Fruit fly (Drosophila melanogaster): ENCODE measurements around the gene CG33725.

CG33725 gene

dm6 chr3L:12482246-12482645 lies at the start of gene CG33725 (continued):
- TF ChIP-seq fd64A (GFP tag; optimal IDR thresholded peaks at IDR 0.05) (peak; percentile 2), HLHmδ (GFP tag; optimal IDR thresholded peaks at IDR 0.05) (peak; percentile 55), CG14014 (GFP tag; IDR thresholded peaks at IDR 0.05) (peak; percentile 28; the same call in 1 of the 2 replicates), slbo (GFP tag; IDR thresholded peaks at IDR 0.05) (no peak), CG18011 (GFP tag; optimal IDR thresholded peaks at IDR 0.05) (no peak), lola (GFP tag; optimal IDR thresholded peaks at IDR 0.05) (no peak), jumu (GFP tag; optimal IDR thresholded peaks at IDR 0.05) (no peak), otp (GFP tag; IDR thresholded peaks at IDR 0.05) (0 out of 3 replicates have a peak, but pooled peaks have one; percentile 53), trh (GFP tag; optimal IDR thresholded peaks at IDR 0.05) (no peak)

dm6 chr3L:12433710-12434109 lies 48.7 kb upstream of the CG33725 start:
- TF ChIP-seq Atf-2 (GFP tag; optimal IDR thresholded peaks at IDR 0.05) (no peak), HLH4C (GFP tag; IDR thresholded peaks at IDR 0.05; ENCODE audit: partially characterized antibody) (0 out of 3 replicates have a peak, but pooled peaks have one; percentile 25), CG1832 (GFP tag; optimal IDR thresholded peaks at IDR 0.05) (peak; percentile 75), cwo (GFP tag; optimal IDR thresholded peaks at IDR 0.05) (no peak), CG11247 (GFP tag; IDR thresholded peaks at IDR 0.05) (no peak), crol (GFP tag; IDR thresholded peaks at IDR 0.05) (0 out of 2 replicates have a peak, but pooled peaks have one; percentile 16), lbe (GFP tag; optimal IDR thresholded peaks at IDR 0.05) (no peak), Lim3 (GFP tag; IDR thresholded peaks at IDR 0.05) (no peak), CG10267 (tag; optimal IDR thresholded peaks at IDR 0.05) (no peak), shn (GFP tag; optimal IDR thresholded peaks at IDR 0.05) (no peak), Dbx (GFP tag; IDR thresholded peaks at IDR 0.05) (no peak), Dip3 (GFP tag; optimal IDR thresholded peaks at IDR 0.05) (no peak), exex (tag; optimal IDR thresholded peaks at IDR 0.05) (no peak), odd (GFP tag; optimal IDR thresholded peaks at IDR 0.05) (no peak), Nf-YB (GFP tag; optimal IDR thresholded peaks at IDR 0.05) (peak; percentile 95), z (GFP tag; IDR thresholded peaks at IDR 0.05) (peak; percentile 86), abd-A (tag; optimal IDR thresholded peaks at IDR 0.05) (peak; percentile 17), Atf6 (GFP tag; IDR thresholded peaks at IDR 0.05) (no peak), org-1 (GFP tag; optimal IDR thresholded peaks at IDR 0.05) (no peak), D (optimal IDR thresholded peaks at IDR 0.05) (no peak), D (GFP tag; optimal IDR thresholded peaks at IDR 0.05) (no peak), wor (GFP tag; IDR thresholded peaks at IDR 0.05) (no peak), CG11695 (GFP tag; IDR thresholded peaks at IDR 0.05) (no peak), CG15601 (tag; optimal IDR thresholded peaks at IDR 0.05) (no peak), B-H1 (GFP tag; IDR thresholded peaks at IDR 0.05) (no peak), en (GFP tag; optimal IDR thresholded peaks at IDR 0.05) (no peak), HmgD (GFP tag; optimal IDR thresholded peaks at IDR 0.05) (no peak), ewg (GFP tag; optimal IDR thresholded peaks at IDR 0.05) (peak; percentile 82), hb (GFP tag; IDR thresholded peaks at IDR 0.05; ENCODE audit: partially characterized antibody) (no peak), pan (optimal IDR thresholded peaks at IDR 0.05) (no peak), pan (GFP tag; optimal IDR thresholded peaks at IDR 0.05 in 1 of 2, IDR thresholded peaks at IDR 0.05 in 1 of 2) (peak in 1 of 2 experiments; percentile 9), CG32767 (GFP tag; IDR thresholded peaks at IDR 0.05) (no peak), CG16813 (GFP tag; IDR thresholded peaks at IDR 0.05; ENCODE audit: partially characterized antibody) (no peak), CG31388 (GFP tag; optimal IDR thresholded peaks at IDR 0.05) (no peak), Nf-YA (GFP tag; IDR thresholded peaks at IDR 0.05) (0 out of 2 replicates have a peak, but pooled peaks have one; percentile 10), gce (GFP tag; IDR thresholded peaks at IDR 0.05) (no peak), gro (GFP tag; optimal IDR thresholded peaks at IDR 0.05) (no peak), CG34422 (GFP tag; IDR thresholded peaks at IDR 0.05) (no peak), zen (tag; optimal IDR thresholded peaks at IDR 0.05) (peak; percentile 45), cad (GFP tag; optimal IDR thresholded peaks at IDR 0.05) (no peak), CG2889 (GFP tag; IDR thresholded peaks at IDR 0.05) (no peak), Vsx1 (GFP tag; optimal IDR thresholded peaks at IDR 0.05) (no peak)
